Worm (Caenorhabditis elegans): ENCODE measurements around the gene C35C5.9.

DNA sequence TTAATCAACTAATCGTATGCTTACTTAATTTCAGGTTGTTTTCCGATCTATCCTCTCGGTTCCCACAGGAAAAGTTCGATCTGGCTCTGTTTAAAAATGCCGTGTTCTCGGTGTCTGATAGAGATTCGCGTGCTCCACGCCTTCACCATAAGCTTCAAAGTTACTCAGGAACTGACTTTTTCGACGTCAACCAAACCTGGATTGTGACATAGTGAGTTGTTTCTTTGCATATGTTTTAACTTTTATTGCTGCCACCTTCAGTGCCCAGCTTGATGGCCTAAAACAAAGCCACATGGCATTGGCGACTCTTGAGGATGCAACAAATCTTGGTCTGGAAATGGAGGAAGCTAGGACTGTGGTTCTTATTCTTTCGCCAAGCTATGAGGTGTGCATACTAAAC, 49.5 kb downstream of the C35C5.9 start:
- TF ChIP-seq dao-5 (tag; optimal IDR thresholded peaks at IDR 0.05), result no peak
- no peak for TF ChIP-seq him-1 (tag; optimal IDR thresholded peaks at IDR 0.05)
